Fruit fly (Drosophila melanogaster): ENCODE data around the gene TfIIB.

The TfIIB gene

dm6 chr2L:10474268-10474678, 43.1 kb downstream of the TfIIB start, which contains the start of gene RluA-1 (continued):
- TF ChIP-seq lz (GFP tag; optimal IDR thresholded peaks at IDR 0.05) (peak; percentile 91), Ets96B (tag; optimal IDR thresholded peaks at IDR 0.05) (peak; percentile 98), Lpt (GFP tag; optimal IDR thresholded peaks at IDR 0.05) (peak; percentile 97), pdm3 (GFP tag; optimal IDR thresholded peaks at IDR 0.05) (peak; percentile 95), fkh (GFP tag; optimal IDR thresholded peaks at IDR 0.05) (peak; percentile 82), spab (GFP tag; optimal IDR thresholded peaks at IDR 0.05) (peak; percentile 96), CG9139 (GFP tag; optimal IDR thresholded peaks at IDR 0.05) (peak; percentile 93), CG11902 (GFP tag; optimal IDR thresholded peaks at IDR 0.05) (peak; percentile 84), CG10669 (GFP tag; optimal IDR thresholded peaks at IDR 0.05) (peak; percentile 98), Hr38 (GFP tag; optimal IDR thresholded peaks at IDR 0.05) (peak; percentile 33), fd85E (GFP tag; optimal IDR thresholded peaks at IDR 0.05) (peak; percentile 78), CG6808 (GFP tag; optimal IDR thresholded peaks at IDR 0.05) (peak; percentile 94), CG6792 (GFP tag; optimal IDR thresholded peaks at IDR 0.05) (peak; percentile 95), CG10631 (GFP tag; optimal IDR thresholded peaks at IDR 0.05) (peak; percentile 98), Eip78C (GFP tag) (peak; percentile 99), CG16779 (tag; optimal IDR thresholded peaks at IDR 0.05) (peak; percentile 93), CG8632 (GFP tag; optimal IDR thresholded peaks at IDR 0.05) (peak; percentile 96), Smox (GFP tag; optimal IDR thresholded peaks at IDR 0.05) (peak; percentile 93), Eip93F (GFP tag; optimal IDR thresholded peaks at IDR 0.05) (peak; percentile 85), net (GFP tag; optimal IDR thresholded peaks at IDR 0.05) (peak; percentile 98), topi (GFP tag; optimal IDR thresholded peaks at IDR 0.05) (peak; percentile 93), fd59A (GFP tag; optimal IDR thresholded peaks at IDR 0.05) (peak; percentile 96), Ets21C (GFP tag; optimal IDR thresholded peaks at IDR 0.05) (peak; percentile 83), ss (GFP tag; optimal IDR thresholded peaks at IDR 0.05) (peak; percentile 93 to 96), Gug (GFP tag; IDR thresholded peaks at IDR 0.05) (peak; percentile 99), CG11762 (GFP tag; optimal IDR thresholded peaks at IDR 0.05; ENCODE audit: insufficient read depth) (peak; percentile 97), acj6 (GFP tag; optimal IDR thresholded peaks at IDR 0.05) (peak; percentile 97), CG6854 (GFP tag; optimal IDR thresholded peaks at IDR 0.05) (peak; percentile 79), achi (GFP tag; optimal IDR thresholded peaks at IDR 0.05) (peak; percentile 96), vri (GFP tag; optimal IDR thresholded peaks at IDR 0.05) (no peak), eg (GFP tag; IDR thresholded peaks at IDR 0.05) (peak; percentile 99), Sox14 (GFP tag; optimal IDR thresholded peaks at IDR 0.05) (peak; percentile 94), CG3919 (GFP tag; optimal IDR thresholded peaks at IDR 0.05) (peak; percentile 97), CG32006 (GFP tag; optimal IDR thresholded peaks at IDR 0.05) (peak; percentile 99), Sox15 (GFP tag; optimal IDR thresholded peaks at IDR 0.05) (peak; percentile 92), CG3032 (tag; optimal IDR thresholded peaks at IDR 0.05) (peak; percentile 97), CG6276 (GFP tag; optimal IDR thresholded peaks at IDR 0.05) (peak; percentile 99), CG8119 (GFP tag; IDR thresholded peaks at IDR 0.05) (peak; percentile 99), Eip75B (GFP tag; optimal IDR thresholded peaks at IDR 0.05) (peak; percentile 90), dsx (GFP tag; optimal IDR thresholded peaks at IDR 0.05; ENCODE audit: poor library complexity, severe bottlenecking) (peak; percentile 96), svp (GFP tag) (peak; percentile 96)

dm6 chr2L:10474815-10475214, 43.7 kb downstream of the TfIIB start:
- no peak for TF ChIP-seq CG1621 (tag; optimal IDR thresholded peaks at IDR 0.05)
- TF ChIP-seq CG7368 (GFP tag; optimal IDR thresholded peaks at IDR 0.05), result no peak
- no peak for TF ChIP-seq ss (GFP tag; optimal IDR thresholded peaks at IDR 0.05)
- no peak for TF ChIP-seq CG6808 (GFP tag; optimal IDR thresholded peaks at IDR 0.05)
- no peak for TF ChIP-seq dac (GFP tag; optimal IDR thresholded peaks at IDR 0.05)
- no peak for TF ChIP-seq eg (GFP tag; IDR thresholded peaks at IDR 0.05)
- no peak for TF ChIP-seq CG16779 (tag; optimal IDR thresholded peaks at IDR 0.05)
- TF ChIP-seq Hr38 (GFP tag; optimal IDR thresholded peaks at IDR 0.05), result no peak
- no peak for TF ChIP-seq pdm3 (GFP tag; optimal IDR thresholded peaks at IDR 0.05)

All from whole organism, prepupa.